Worm (Caenorhabditis elegans) whole organism, young adult: ENCODE data around the gene smf-2.

Source experiments
- B0019.2 ChIP-seq: fragments of 200-800 bp; sonication (Bioruptor generic); conservative IDR thresholded peaks from 2 replicates; pipeline ENCODE4 v1.3.6; 2022; ENCODE audit warnings: missing genetic modification reagents, missing genetic modification characterization, missing compliant biosample characterization
- B0261.1 ChIP-seq: sonication (generic microtip); optimal IDR thresholded peaks from 2 replicates; lab custom pipeline; 2016; ENCODE audit warnings: mild to moderate bottlenecking, missing genetic modification characterization, moderate library complexity, missing compliant biosample characterization
- C06A6.2 ChIP-seq: fragments of 200-800 bp; sonication (Bioruptor generic); conservative IDR thresholded peaks from 2 replicates; pipeline ENCODE4 v1.3.6; 2022; ENCODE audit warnings: missing genetic modification characterization, missing compliant biosample characterization
- C17E4.6 ChIP-seq: fragments of 200-800 bp; sonication (Bioruptor generic); IDR thresholded peaks from 2 replicates; pipeline ENCODE4 v1.3.6; 2022; ENCODE audit warnings: missing genetic modification reagents, missing genetic modification characterization, missing compliant biosample characterization
- F22D6.2 ChIP-seq: sonication (generic microtip); optimal IDR thresholded peaks from 2 replicates; lab custom pipeline; 2016; ENCODE audit warnings: mild to moderate bottlenecking, missing genetic modification characterization, missing compliant biosample characterization
- F33H1.4 ChIP-seq: fragments of 200-800 bp; sonication (Bioruptor generic); IDR thresholded peaks from 2 replicates; pipeline ENCODE4 v1.3.6; 2022; ENCODE audit warnings: missing genetic modification reagents, missing genetic modification characterization, missing compliant biosample characterization
- F52B5.7 ChIP-seq: sonication (generic microtip); optimal IDR thresholded peaks from 2 replicates; lab custom pipeline; 2016; ENCODE audit warnings: mild to moderate bottlenecking, missing genetic modification characterization, missing compliant biosample characterization
- F55B11.4 ChIP-seq: sonication (generic microtip); optimal IDR thresholded peaks from 2 replicates; lab custom pipeline; 2016; ENCODE audit warnings: missing compliant biosample characterization, missing genetic modification characterization, borderline replicate concordance; ENCODE audit not compliant: insufficient read depth
- F57A8.1 ChIP-seq: fragments of 200-800 bp; sonication (Bioruptor generic); optimal IDR thresholded peaks from 2 replicates; lab custom pipeline; 2018; ENCODE audit warnings: mild to moderate bottlenecking, missing genetic modification characterization, moderate library complexity, missing compliant biosample characterization
- T26A5.8 ChIP-seq: sonication (generic microtip); optimal IDR thresholded peaks from 2 replicates; lab custom pipeline; 2016; ENCODE audit warnings: missing genetic modification characterization, missing compliant biosample characterization
- Y53F4B.3 ChIP-seq: fragments of 200-800 bp; sonication (Bioruptor generic); IDR thresholded peaks from 2 replicates; pipeline ENCODE4 v1.3.6; 2022; ENCODE audit warnings: missing genetic modification reagents, missing genetic modification characterization, missing compliant biosample characterization
- Y79H2A.3 ChIP-seq: fragments of 200-800 bp; sonication (Bioruptor generic); conservative IDR thresholded peaks from 2 replicates; pipeline ENCODE4 v1.3.6; 2022; ENCODE audit warnings: missing genetic modification reagents, missing genetic modification characterization, missing compliant biosample characterization
- ZK185.1 ChIP-seq: sonication (generic microtip); optimal IDR thresholded peaks from 2 replicates; lab custom pipeline; 2016; ENCODE audit warnings: mild to moderate bottlenecking, missing genetic modification characterization, missing compliant biosample characterization; ENCODE audit not compliant: poor library complexity, severe bottlenecking
- aptf-3 ChIP-seq: fragments of 200-800 bp; sonication (Bioruptor generic); IDR thresholded peaks from 2 replicates; pipeline ENCODE4 v1.3.6; 2022; ENCODE audit warnings: missing genetic modification characterization, missing compliant biosample characterization
- attf-5 ChIP-seq: fragments of 200-800 bp; sonication (Bioruptor generic); optimal IDR thresholded peaks from 2 replicates; lab custom pipeline; 2018; ENCODE audit warnings: mild to moderate bottlenecking, missing genetic modification characterization, missing compliant biosample characterization
- ccch-3 ChIP-seq: fragments of 200-800 bp; sonication (Bioruptor generic); optimal IDR thresholded peaks from 2 replicates; lab custom pipeline; 2018; ENCODE audit warnings: mild to moderate bottlenecking, missing genetic modification characterization, missing compliant biosample characterization
- ceh-27 ChIP-seq: fragments of 200-800 bp; sonication (Bioruptor generic); optimal IDR thresholded peaks from 2 replicates; lab custom pipeline; 2018; ENCODE audit warnings: mild to moderate bottlenecking, missing genetic modification characterization, moderate library complexity, missing compliant biosample characterization
- dox-1 ChIP-seq: fragments of 200-800 bp; sonication (Bioruptor generic); IDR thresholded peaks from 2 replicates; pipeline ENCODE4 v1.3.6; 2022; ENCODE audit warnings: missing genetic modification reagents, missing genetic modification characterization, missing compliant biosample characterization
- dpl-1 ChIP-seq: fragments of 150-350 bp; optimal IDR thresholded peaks from 2 replicates; lab custom pipeline; 2014; ENCODE audit warnings: missing biosample characterization, missing genetic modification reagents, missing genetic modification characterization
- efl-1 ChIP-seq: fragments of 150-350 bp; optimal IDR thresholded peaks from 2 replicates; lab custom pipeline; 2014; ENCODE audit warnings: missing biosample characterization, missing genetic modification reagents, missing genetic modification characterization
- egl-44 ChIP-seq: fragments of 200-800 bp; sonication (Bioruptor generic); IDR thresholded peaks from 2 replicates; pipeline ENCODE4 v1.3.6; 2022; ENCODE audit warnings: missing genetic modification reagents, missing genetic modification characterization, missing compliant biosample characterization
- egrh-3 ChIP-seq: fragments of 200-800 bp; sonication (Bioruptor generic); IDR thresholded peaks from 2 replicates; pipeline ENCODE4 v1.3.6; 2022; ENCODE audit warnings: missing genetic modification reagents, missing genetic modification characterization, missing compliant biosample characterization
- gei-17 ChIP-seq: fragments of 200-800 bp; sonication (Bioruptor generic); optimal IDR thresholded peaks from 2 replicates; lab custom pipeline; 2018; ENCODE audit warnings: mild to moderate bottlenecking, missing genetic modification characterization, missing compliant biosample characterization
- him-1 ChIP-seq: sonication (generic microtip); optimal IDR thresholded peaks from 2 replicates; lab custom pipeline; 2016; ENCODE audit warnings: missing genotype, missing genetic modification reagents, missing genetic modification characterization, missing compliant biosample characterization
- hlh-12 ChIP-seq: sonication (generic microtip); optimal IDR thresholded peaks from 2 replicates; lab custom pipeline; 2016; ENCODE audit warnings: missing genetic modification characterization, missing compliant biosample characterization
- hmg-20 ChIP-seq: fragments of 200-800 bp; sonication (Bioruptor generic); IDR thresholded peaks from 2 replicates; pipeline ENCODE4 v1.3.6; 2022; ENCODE audit warnings: missing genetic modification reagents, missing genetic modification characterization, missing compliant biosample characterization
- lag-1 ChIP-seq: fragments of 200-800 bp; sonication (Bioruptor generic); IDR thresholded peaks from 2 replicates; pipeline ENCODE4 v1.3.6; 2022; ENCODE audit warnings: missing genetic modification reagents, missing genetic modification characterization, missing compliant biosample characterization
- let-607 ChIP-seq, 2 experiments: fragments of 200-800 bp in 1 of 2; sonication (Bioruptor generic) in 1 of 2; sonication (generic microtip) in 1 of 2; optimal IDR thresholded peaks; 2 replicates each; lab custom pipeline; 2016 to 2018; ENCODE audit warnings: mild to moderate bottlenecking in 2 of 2, missing compliant biosample characterization in 2 of 2, missing genetic modification characterization in 2 of 2, moderate library complexity in 2 of 2, missing genotype in 1 of 2
- lin-26 ChIP-seq: fragments of 200-800 bp; sonication (Bioruptor generic); IDR thresholded peaks from 2 replicates; pipeline ENCODE4 v1.3.6; 2022; ENCODE audit warnings: missing genetic modification reagents, missing genetic modification characterization, missing compliant biosample characterization
- lin-35 ChIP-seq, 3 experiments: fragments of 150-350 bp in 2 of 3; sonication (generic microtip) in 1 of 3; optimal IDR thresholded peaks; 2 replicates each; lab custom pipeline; 2014 to 2018; ENCODE audit warnings: missing biosample characterization in 3 of 3, missing genetic modification characterization in 3 of 3, missing genetic modification reagents in 3 of 3
- lin-40 ChIP-seq: sonication (generic microtip); optimal IDR thresholded peaks from 2 replicates; lab custom pipeline; 2016; ENCODE audit warnings: missing genetic modification characterization, mild to moderate bottlenecking, missing compliant biosample characterization, missing genotype, missing genetic modification reagents
- lir-1 ChIP-seq: fragments of 200-800 bp; sonication (Bioruptor generic); conservative IDR thresholded peaks from 2 replicates; pipeline ENCODE4 v1.3.6; 2022; ENCODE audit warnings: missing genetic modification reagents, missing genetic modification characterization, missing compliant biosample characterization
- lsl-1 ChIP-seq: fragments of 200-800 bp; sonication (Bioruptor generic); optimal IDR thresholded peaks from 2 replicates; lab custom pipeline; 2018; ENCODE audit warnings: mild to moderate bottlenecking, missing genetic modification characterization, moderate library complexity, missing compliant biosample characterization
- madf-8 ChIP-seq: fragments of 200-800 bp; sonication (Bioruptor generic); conservative IDR thresholded peaks from 2 replicates; pipeline ENCODE4 v1.3.6; 2022; ENCODE audit warnings: missing genetic modification reagents, missing genetic modification characterization, missing compliant biosample characterization
- mes-4 ChIP-seq: sonication (generic microtip); optimal IDR thresholded peaks from 2 replicates; lab custom pipeline; 2016; ENCODE audit warnings: missing genotype, missing genetic modification characterization, missing compliant biosample characterization
- nhr-179 ChIP-seq: sonication (generic microtip); optimal IDR thresholded peaks from 2 replicates; lab custom pipeline; 2016; ENCODE audit warnings: mild to moderate bottlenecking, missing genetic modification characterization, missing compliant biosample characterization
- nhr-27 ChIP-seq: fragments of 200-800 bp; sonication (Bioruptor generic); optimal IDR thresholded peaks from 2 replicates; lab custom pipeline; 2018; ENCODE audit warnings: mild to moderate bottlenecking, missing genetic modification characterization, moderate library complexity, missing compliant biosample characterization
- nhr-80 ChIP-seq: sonication (generic microtip); optimal IDR thresholded peaks from 2 replicates; lab custom pipeline; 2016; ENCODE audit warnings: missing genetic modification characterization, missing compliant biosample characterization
- pha-4 ChIP-seq: fragments of 150-350 bp; sonication (generic microtip); optimal IDR thresholded peaks from 2 replicates; lab custom pipeline; 2014; ENCODE audit warnings: missing biosample characterization, missing genetic modification reagents, missing genetic modification characterization
- repo-1 ChIP-seq: sonication (generic microtip); optimal IDR thresholded peaks from 2 replicates; lab custom pipeline; 2017; ENCODE audit warnings: mild to moderate bottlenecking, missing genetic modification characterization, missing compliant biosample characterization
- sdz-38 ChIP-seq: sonication (generic microtip); optimal IDR thresholded peaks from 2 replicates; lab custom pipeline; 2016; ENCODE audit warnings: missing genotype, missing genetic modification characterization, missing compliant biosample characterization
- snpc-1.1 ChIP-seq: sonication (generic microtip); optimal IDR thresholded peaks from 2 replicates; lab custom pipeline; 2017; ENCODE audit warnings: missing genetic modification characterization, mild to moderate bottlenecking, missing compliant biosample characterization, antibody characterized with exemption, moderate library complexity, missing genotype, missing genetic modification reagents; ENCODE audit not compliant: insufficient read depth
- snpc-1.3 ChIP-seq: sonication (generic microtip); optimal IDR thresholded peaks from 2 replicates; lab custom pipeline; 2017; ENCODE audit warnings: missing genetic modification characterization, mild to moderate bottlenecking, missing compliant biosample characterization, antibody characterized with exemption, moderate library complexity, missing genotype, missing genetic modification reagents; ENCODE audit not compliant: insufficient read depth
- snpc-3.4 ChIP-seq: sonication (generic microtip); optimal IDR thresholded peaks from 2 replicates; lab custom pipeline; 2017; ENCODE audit warnings: missing genetic modification characterization, mild to moderate bottlenecking, missing compliant biosample characterization, antibody characterized with exemption, moderate library complexity, missing genotype, missing genetic modification reagents
- somi-1 ChIP-seq: fragments of 200-800 bp; sonication (Bioruptor generic); optimal IDR thresholded peaks from 2 replicates; lab custom pipeline; 2018; ENCODE audit warnings: mild to moderate bottlenecking, missing genetic modification characterization, missing compliant biosample characterization
- ztf-18 ChIP-seq: sonication (generic microtip); optimal IDR thresholded peaks from 2 replicates; lab custom pipeline; 2016; ENCODE audit warnings: missing genotype, mild to moderate bottlenecking, missing genetic modification characterization, missing compliant biosample characterization
- ztf-28 ChIP-seq: fragments of 200-800 bp; sonication (Bioruptor generic); IDR thresholded peaks from 2 replicates; pipeline ENCODE4 v1.3.6; 2022; ENCODE audit warnings: missing genetic modification reagents, missing genetic modification characterization, missing compliant biosample characterization

Gene smf-2

DNA sequence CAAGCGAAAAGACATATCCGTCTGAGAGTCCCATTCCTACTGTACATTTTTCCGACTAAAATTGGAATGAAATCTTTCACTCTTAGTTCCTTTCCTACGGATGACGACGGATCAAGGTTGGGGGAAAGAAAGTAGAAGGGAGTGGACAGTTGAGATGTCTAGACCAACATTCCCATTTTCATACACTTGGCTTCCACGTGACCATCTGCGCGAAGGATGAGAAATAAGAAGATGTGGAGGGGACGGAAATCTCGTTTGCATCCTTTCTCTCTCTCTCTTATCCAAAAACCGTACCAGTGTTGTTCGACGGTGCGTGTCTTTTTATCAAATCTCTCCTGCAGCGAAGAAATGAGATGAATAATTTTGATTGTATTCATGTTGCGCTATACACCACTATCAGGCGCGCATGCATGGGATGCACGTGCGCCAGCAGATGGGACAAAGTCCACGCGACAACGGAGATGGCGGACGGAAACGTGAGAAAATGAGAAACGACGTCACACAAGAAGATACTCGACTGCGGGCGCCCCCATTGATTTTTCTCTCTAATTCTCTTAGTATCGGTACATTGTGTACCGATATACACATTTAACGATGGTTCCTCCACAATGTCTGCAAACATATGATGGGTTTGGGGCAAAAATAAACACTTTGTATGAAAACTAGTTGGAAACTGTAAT lies 19.0 kb upstream of the smf-2 start (continued):
- TF ChIP-seq B0261.1 (tag; lab: Kevin White, UChicago) (no peak), efl-1 (no peak), egl-44 (peak; percentile 64; the same call in 1 of the 2 replicates), let-607 (tag; optimal IDR thresholded peaks at IDR 0.05; lab: Kevin White, UChicago) (peak; percentile 4 to 76), lir-1 (GFP tag; lab: Robert Waterston, UW) (peak; percentile 61), nhr-179 (tag; lab: Kevin White, UChicago) (no peak), F22D6.2 (peak; percentile 89), ZK185.1 (tag; lab: Kevin White, UChicago) (peak; percentile 62), F52B5.7 (tag; lab: Kevin White, UChicago) (no peak), Y79H2A.3 (GFP tag; lab: Robert Waterston, UW) (0 out of 2 replicates have a peak, but pooled peaks have one; percentile 38), somi-1 (peak; percentile 98), hlh-12 (tag; lab: Kevin White, UChicago) (no peak), ztf-18 (tag; lab: Kevin White, UChicago) (no peak), snpc-1.3 (tag; lab: Kevin White, UChicago) (no peak), lin-26 (no peak), hmg-20 (GFP tag; lab: Robert Waterston, UW) (no peak), snpc-1.1 (tag; lab: Kevin White, UChicago) (no peak), ceh-27 (GFP tag; lab: Kevin White, UChicago) (peak; percentile 67), mes-4 (no peak), lin-40 (tag; lab: Kevin White, UChicago) (peak; percentile 92), attf-5 (GFP tag; lab: Kevin White, UChicago) (peak; percentile 71), lag-1 (peak; percentile 17; the same call in 1 of the 2 replicates), F33H1.4 (no peak), ztf-28 (GFP tag; lab: Robert Waterston, UW) (no peak), gei-17 (peak; percentile 68), repo-1 (tag; lab: Kevin White, UChicago) (peak; percentile 74), dox-1 (GFP tag; lab: Robert Waterston, UW) (peak; percentile 81), aptf-3 (no peak), lsl-1 (GFP tag; lab: Kevin White, UChicago) (no peak), nhr-27 (tag; lab: Kevin White, UChicago) (no peak), B0019.2 (GFP tag; lab: Robert Waterston, UW) (no peak), sdz-38 (tag; lab: Kevin White, UChicago) (no peak), snpc-3.4 (no peak), pha-4 (tag; lab: Kevin White, UChicago) (no peak), Y53F4B.3 (GFP tag; lab: Robert Waterston, UW) (no peak), dpl-1 (GFP tag; lab: Kevin White, UChicago) (no peak), madf-8 (GFP tag; lab: Robert Waterston, UW) (no peak), F55B11.4 (no peak), C17E4.6 (GFP tag; lab: Robert Waterston, UW) (0 out of 2 replicates have a peak, but pooled peaks have one; percentile 23), nhr-80 (tag; lab: Kevin White, UChicago) (peak; percentile 77), him-1 (no peak), F57A8.1 (GFP tag; lab: Kevin White, UChicago) (no peak), C06A6.2 (peak; percentile 87), T26A5.8 (tag; lab: Kevin White, UChicago) (no peak), egrh-3 (GFP tag; lab: Robert Waterston, UW) (no peak), ccch-3 (GFP tag; lab: Kevin White, UChicago) (no peak), lin-35 (GFP tag; optimal IDR thresholded peaks at IDR 0.05; lab: Kevin White, UChicago) (peak in 1 of 3 experiments; percentile 63)
